Fruit fly (Drosophila melanogaster) S2 (cell line): ENCODE results near the gene CG13003.

Experiments used
- CG8478 ChIP-seq: fragments of >200 bp; optimal IDR thresholded peaks from 2 replicates; lab custom pipeline; 2018
- CTCF ChIP-seq, 2 experiments: fragments of >200 bp; optimal IDR thresholded peaks; 2 replicates each; lab custom pipeline; 2018

dm6 chrX:16833097-16833496 lies 43.2 kb downstream of the CG13003 start:
- no peak for TF ChIP-seq CG8478
- no peak for TF ChIP-seq CTCF (optimal IDR thresholded peaks at IDR 0.05; lab: Kevin White, UChicago)
